Worm (Caenorhabditis elegans): ENCODE measurements around the gene cnx-1.
A peak's percentile ranks its signal among the peaks of the same experiment; 100 is the strongest.

cnx-1 gene

DNA sequence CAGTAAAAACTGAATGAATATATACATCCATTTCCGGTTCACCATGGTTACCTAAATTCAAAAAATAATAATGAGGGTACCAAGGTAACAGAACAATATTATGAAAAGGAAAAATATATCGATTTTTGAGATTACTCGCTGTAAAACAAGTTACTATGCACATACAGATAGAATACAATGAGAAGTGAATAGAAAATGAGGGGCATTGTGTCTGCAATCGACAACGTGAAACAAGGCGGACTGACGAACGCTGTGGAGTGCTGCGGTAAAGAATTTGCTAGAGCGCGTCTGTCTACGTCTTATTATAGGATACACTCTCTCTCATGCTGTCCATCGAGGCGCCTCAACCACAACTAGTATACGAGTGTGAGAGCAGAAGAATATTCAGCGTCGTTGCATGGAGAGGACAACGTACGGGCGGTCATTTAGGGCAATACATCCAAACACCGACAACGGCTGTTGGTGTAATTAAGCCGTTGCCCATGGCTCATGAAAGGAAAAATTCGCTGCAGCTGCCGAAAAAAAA is at the start of gene cnx-1:
Gene cnx-1 (minus strand): TSS at position 51 of the 526 bp plus-strand sequence.
- TF ChIP-seq tab-1 (GFP tag; IDR thresholded peaks at IDR 0.05), result peak; percentile 68; the same call in 1 of the 2 replicates
- TF ChIP-seq flt-1 (GFP tag; IDR thresholded peaks at IDR 0.05), result peak; percentile 42; the same call in 1 of the 2 replicates
- no peak for TF ChIP-seq ref-1 (GFP tag; conservative IDR thresholded peaks at IDR 0.05)

DNA sequence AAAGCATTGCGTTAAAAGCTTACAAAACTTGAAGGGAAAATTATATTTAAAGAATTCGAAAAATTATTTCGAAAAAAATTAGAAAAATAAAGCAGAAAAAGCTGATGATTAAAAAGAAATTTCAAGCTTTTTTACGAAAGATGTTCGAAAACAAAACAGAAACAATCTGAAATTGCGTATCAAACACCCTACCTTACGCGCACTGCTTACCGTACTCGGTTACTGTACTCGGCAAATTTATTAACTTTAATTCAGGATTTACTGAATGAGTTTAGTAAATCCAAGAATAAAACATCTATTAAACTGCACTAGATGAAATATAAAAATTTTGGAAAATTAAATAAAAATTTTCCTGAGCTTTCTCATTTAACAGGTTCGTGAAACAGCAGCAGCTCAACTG is 45.5 kb upstream of the cnx-1 start:
- TF ChIP-seq ztf-29 (GFP tag; IDR thresholded peaks at IDR 0.05) (no peak), T22C8.4 (GFP tag; IDR thresholded peaks at IDR 0.05) (no peak)

DNA sequence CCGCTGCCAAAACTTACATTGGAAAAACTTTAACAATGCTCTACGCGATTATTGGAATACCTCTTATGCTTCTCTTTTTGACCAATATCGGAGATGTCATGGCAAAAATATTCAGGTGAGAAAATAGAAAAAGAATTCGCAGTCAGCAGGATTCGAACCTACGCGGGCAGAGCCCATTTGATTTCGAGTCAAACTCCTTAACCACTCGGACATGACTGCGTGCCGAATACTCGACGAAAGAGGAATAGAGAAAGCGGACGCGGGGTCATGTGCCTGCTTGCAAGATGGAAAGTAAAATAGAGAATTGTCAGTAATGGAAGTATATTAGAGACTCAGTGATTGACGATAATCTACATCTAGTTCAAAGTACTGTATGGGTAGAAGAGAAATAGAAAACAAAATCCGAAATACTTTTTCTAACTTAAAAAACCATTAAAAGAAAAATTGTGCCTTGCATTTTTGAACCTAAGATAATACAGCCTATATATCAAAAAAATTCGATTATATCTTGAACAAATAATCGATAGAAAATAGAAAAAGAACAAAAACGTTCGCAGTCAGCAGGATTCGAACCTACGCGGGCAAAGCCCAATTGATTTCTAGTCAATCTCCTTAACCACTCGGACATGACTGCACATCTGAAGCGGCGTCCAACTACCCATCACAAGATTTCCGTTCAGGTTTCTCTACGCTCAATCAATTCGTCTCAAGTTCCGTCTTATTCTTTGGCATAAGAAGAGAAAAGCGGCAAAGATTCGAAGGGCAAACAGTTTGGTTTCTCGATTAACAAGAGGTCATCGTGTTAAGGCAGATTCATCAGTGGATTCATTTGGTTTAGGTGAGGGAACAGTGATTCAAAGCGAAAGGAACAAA is 44.8 kb upstream of the cnx-1 start:
- TF ChIP-seq klf-2 (GFP tag; conservative IDR thresholded peaks at IDR 0.05) (peak; percentile 91), cog-1 (tag; optimal IDR thresholded peaks at IDR 0.05) (peak; percentile 64), T22C8.4 (GFP tag; IDR thresholded peaks at IDR 0.05) (peak; percentile 90), med-1 (GFP tag; optimal IDR thresholded peaks at IDR 0.05; ENCODE audit: insufficient read depth) (peak; percentile 64), flt-1 (GFP tag; IDR thresholded peaks at IDR 0.05) (peak; percentile 95), tab-1 (GFP tag; IDR thresholded peaks at IDR 0.05) (peak; percentile 96), ztf-23 (GFP tag; IDR thresholded peaks at IDR 0.05) (peak; percentile 94), ztf-29 (GFP tag; IDR thresholded peaks at IDR 0.05) (peak; percentile 93), ref-1 (GFP tag; conservative IDR thresholded peaks at IDR 0.05) (peak; percentile 88)

DNA sequence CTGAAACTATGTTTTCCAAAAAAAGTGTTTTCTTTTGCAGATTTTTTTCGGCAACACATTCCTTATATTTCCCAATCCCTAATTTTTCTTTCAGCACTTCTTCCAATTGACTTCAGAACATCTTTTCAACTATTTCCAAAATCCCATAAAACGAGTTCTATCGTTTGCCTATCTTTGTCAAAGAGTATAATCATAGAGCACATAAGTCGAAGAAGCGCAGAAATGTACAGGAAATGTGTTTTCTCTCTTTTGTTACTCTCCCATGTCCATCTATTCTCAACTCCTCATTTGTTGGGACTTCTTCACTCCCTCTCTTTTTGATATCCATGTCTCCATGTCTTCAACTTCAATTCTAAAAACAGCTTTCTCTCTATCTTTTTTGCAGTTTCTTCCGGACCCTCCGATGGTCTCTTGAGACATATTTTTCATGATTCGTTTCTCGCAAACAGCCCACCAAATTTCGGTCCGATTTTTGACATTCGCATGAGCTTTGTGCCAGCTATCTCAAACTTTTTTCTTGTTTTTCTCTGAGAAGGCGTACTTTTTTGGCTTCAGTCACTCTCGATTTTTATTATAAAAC is 43.4 kb upstream of the cnx-1 start, which contains the start of gene twk-48:
Gene twk-48 (plus strand): TSS at position 530 of the 580 bp plus-strand sequence.
- TF ChIP-seq tab-1 (GFP tag; IDR thresholded peaks at IDR 0.05), result no peak
- no peak for TF ChIP-seq ref-1 (GFP tag; conservative IDR thresholded peaks at IDR 0.05)
- TF ChIP-seq flt-1 (GFP tag; IDR thresholded peaks at IDR 0.05), result no peak
- no peak for TF ChIP-seq med-1 (GFP tag; optimal IDR thresholded peaks at IDR 0.05; ENCODE audit: insufficient read depth)
- TF ChIP-seq ztf-23 (GFP tag; IDR thresholded peaks at IDR 0.05), result no peak
- TF ChIP-seq klf-2 (GFP tag; conservative IDR thresholded peaks at IDR 0.05), result no peak
- no peak for TF ChIP-seq cog-1 (tag; optimal IDR thresholded peaks at IDR 0.05)
- TF ChIP-seq T22C8.4 (GFP tag; IDR thresholded peaks at IDR 0.05), result no peak
- TF ChIP-seq ztf-29 (GFP tag; IDR thresholded peaks at IDR 0.05), result no peak

DNA sequence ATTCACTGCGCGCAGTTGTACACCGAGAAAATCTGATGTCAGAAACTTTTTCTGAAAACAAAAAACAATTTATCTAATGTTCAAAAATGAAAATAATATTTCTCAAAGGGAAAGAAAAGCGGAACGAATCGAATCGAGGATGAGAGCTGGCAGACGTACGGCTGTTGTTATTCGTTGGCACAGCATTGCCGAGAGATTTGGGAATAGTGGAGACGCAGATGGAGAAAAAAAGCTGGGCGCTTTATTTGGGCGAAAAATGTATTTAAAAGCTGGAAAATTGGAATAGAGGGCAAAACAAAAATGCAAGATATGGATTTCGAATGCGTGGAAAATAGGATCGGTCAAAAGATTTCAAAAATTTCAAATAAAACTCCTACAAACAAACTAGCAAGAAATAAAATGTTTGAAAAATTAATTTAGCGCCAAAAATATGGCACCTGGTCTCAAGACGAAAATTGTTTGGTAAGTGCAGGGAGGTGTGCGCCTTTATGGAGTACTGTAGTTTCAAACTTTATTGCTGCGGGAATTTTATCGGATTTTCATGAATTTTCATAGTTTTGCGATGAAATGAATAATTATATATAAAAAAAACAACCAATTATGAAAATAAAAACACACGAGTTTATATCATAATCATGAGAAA is 42.3 kb upstream of the cnx-1 start, which contains the start of gene gpdh-2:
Gene gpdh-2 (minus strand): TSS at position 51 of the 643 bp plus-strand sequence.
- no peak for TF ChIP-seq tab-1 (GFP tag; IDR thresholded peaks at IDR 0.05)
- no peak for TF ChIP-seq ztf-29 (GFP tag; IDR thresholded peaks at IDR 0.05)
- no peak for TF ChIP-seq flt-1 (GFP tag; IDR thresholded peaks at IDR 0.05)
- TF ChIP-seq klf-2 (GFP tag; conservative IDR thresholded peaks at IDR 0.05), result no peak
- TF ChIP-seq med-1 (GFP tag; optimal IDR thresholded peaks at IDR 0.05; ENCODE audit: insufficient read depth), result no peak
- no peak for TF ChIP-seq ztf-23 (GFP tag; IDR thresholded peaks at IDR 0.05)

DNA sequence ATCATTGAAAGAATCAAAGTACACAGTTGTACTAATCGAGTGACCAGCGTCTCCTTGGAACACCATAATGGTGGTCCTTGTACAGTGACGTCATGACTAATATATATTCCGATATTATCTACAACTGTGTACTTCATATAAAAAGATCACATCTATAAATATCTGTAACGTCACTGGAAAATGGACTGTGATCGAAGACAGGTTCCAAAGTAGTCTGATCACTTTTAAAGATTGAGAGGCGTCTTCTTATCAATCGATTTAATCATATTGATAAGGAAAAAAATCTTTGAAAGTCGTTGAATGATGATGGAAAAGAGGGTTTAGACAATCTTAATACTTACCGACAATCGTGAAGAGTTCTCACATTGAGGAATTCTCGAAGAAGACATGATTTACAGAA is 41.1 kb upstream of the cnx-1 start:
- TF ChIP-seq cog-1 (tag; optimal IDR thresholded peaks at IDR 0.05), result no peak
- no peak for TF ChIP-seq ztf-23 (GFP tag; IDR thresholded peaks at IDR 0.05)
- no peak for TF ChIP-seq flt-1 (GFP tag; IDR thresholded peaks at IDR 0.05)
- TF ChIP-seq klf-2 (GFP tag; conservative IDR thresholded peaks at IDR 0.05), result no peak
- TF ChIP-seq tab-1 (GFP tag; IDR thresholded peaks at IDR 0.05), result no peak
- TF ChIP-seq med-1 (GFP tag; optimal IDR thresholded peaks at IDR 0.05; ENCODE audit: insufficient read depth), result no peak
- TF ChIP-seq ref-1 (GFP tag; conservative IDR thresholded peaks at IDR 0.05), result no peak
- no peak for TF ChIP-seq ztf-29 (GFP tag; IDR thresholded peaks at IDR 0.05)
- TF ChIP-seq T22C8.4 (GFP tag; IDR thresholded peaks at IDR 0.05), result no peak

DNA sequence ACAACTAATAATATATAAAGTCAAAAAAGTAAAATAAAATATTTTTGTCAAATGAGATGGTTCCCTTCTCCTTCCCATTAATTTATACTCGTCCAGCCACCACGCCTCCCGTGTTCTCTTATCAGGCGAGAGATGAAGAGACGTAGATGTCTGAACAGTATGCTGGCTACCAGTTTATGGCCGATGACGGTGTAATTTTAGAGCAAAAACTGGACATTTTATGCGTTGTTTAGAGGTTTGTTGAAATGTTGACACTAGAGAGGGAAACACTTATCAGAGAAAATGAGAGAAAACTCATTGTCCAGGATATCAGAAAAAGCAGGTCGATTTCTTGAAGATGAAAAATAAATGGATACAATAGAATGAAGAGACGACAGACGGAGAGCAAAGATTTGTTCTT is 40.2 kb upstream of the cnx-1 start:
- TF ChIP-seq flt-1 (GFP tag; IDR thresholded peaks at IDR 0.05) (no peak), tab-1 (GFP tag; IDR thresholded peaks at IDR 0.05) (no peak), klf-2 (GFP tag; conservative IDR thresholded peaks at IDR 0.05) (no peak), ztf-29 (GFP tag; IDR thresholded peaks at IDR 0.05) (no peak), ref-1 (GFP tag; conservative IDR thresholded peaks at IDR 0.05) (no peak)

DNA sequence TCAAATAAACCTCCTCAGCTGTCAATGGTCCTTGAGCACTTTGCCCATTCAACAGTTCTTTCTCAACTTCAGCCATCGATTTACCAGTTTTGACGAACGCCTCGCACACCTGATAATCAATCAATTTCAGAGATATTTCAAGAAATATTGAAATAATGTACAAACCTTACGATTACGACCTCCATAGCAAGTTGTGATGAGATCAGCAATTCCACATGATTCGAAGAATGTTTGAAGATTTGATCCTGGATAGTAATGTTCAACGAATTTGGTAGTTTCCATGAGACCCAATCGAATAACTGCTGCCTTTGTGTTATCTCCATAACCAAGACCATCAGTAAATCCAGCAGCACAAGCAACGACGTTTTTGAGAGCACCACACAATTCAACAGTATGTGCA is 38.0 kb upstream of the cnx-1 start:
- TF ChIP-seq cog-1 (tag; optimal IDR thresholded peaks at IDR 0.05) (no peak), klf-2 (GFP tag; conservative IDR thresholded peaks at IDR 0.05) (no peak), flt-1 (GFP tag; IDR thresholded peaks at IDR 0.05) (no peak), med-1 (GFP tag; optimal IDR thresholded peaks at IDR 0.05; ENCODE audit: insufficient read depth) (no peak), ztf-23 (GFP tag; IDR thresholded peaks at IDR 0.05) (no peak), T22C8.4 (GFP tag; IDR thresholded peaks at IDR 0.05) (no peak), tab-1 (GFP tag; IDR thresholded peaks at IDR 0.05) (no peak), ztf-29 (GFP tag; IDR thresholded peaks at IDR 0.05) (no peak), ref-1 (GFP tag; conservative IDR thresholded peaks at IDR 0.05) (no peak)
